Fruit fly (Drosophila melanogaster) whole organism: ENCODE results near the gene Osi10b.

ENCODE experiments used
- CG8478 ChIP-seq: fragments of >200 bp; optimal IDR thresholded peaks from 2 replicates; lab custom pipeline; 2018; ENCODE audit warnings: inconsistent platforms
- usp ChIP-seq: fragments of >200 bp; optimal IDR thresholded peaks from 2 replicates; lab custom pipeline; 2017; ENCODE audit warnings: missing biosample characterization, missing genetic modification characterization, mixed read lengths

DNA sequence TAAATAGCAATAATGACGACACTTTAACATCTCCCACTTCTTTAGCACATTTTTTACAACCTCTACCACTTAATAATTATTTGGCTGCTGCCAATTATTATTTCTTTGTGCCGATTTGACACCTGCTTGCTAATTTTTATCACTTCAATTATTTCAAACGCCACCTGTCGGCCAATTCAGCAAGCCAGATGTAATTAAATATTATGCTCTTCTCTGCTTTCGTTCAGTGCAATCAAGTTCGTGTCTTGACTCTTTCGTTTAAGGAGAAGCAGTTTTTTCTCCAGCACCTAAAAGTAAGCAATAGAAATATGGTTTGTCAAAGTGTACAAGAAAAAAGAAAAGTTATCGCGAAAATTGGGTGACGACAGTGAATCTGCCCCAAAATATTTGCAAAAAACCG is 11.6 kb upstream of the Osi10b start:
- TF ChIP-seq usp (GFP tag; lab: Kevin White, UChicago) = no peak
- TF ChIP-seq CG8478 (lab: Kevin White, UChicago) = no peak
